Fruit fly (Drosophila melanogaster): ENCODE measurements around the gene Pi3K92E.

The Pi3K92E gene

dm6 chr3R:20594194-20595144 is 40.1 kb downstream of the Pi3K92E start (continued):
- TF ChIP-seq CG7556 (GFP tag; optimal IDR thresholded peaks at IDR 0.05), result peak; percentile 95
- peak; percentile 53; the same call in 1 of the 2 replicates for TF ChIP-seq E2f2 (GFP tag; IDR thresholded peaks at IDR 0.05)
- peak; percentile 88 for TF ChIP-seq Asciz (GFP tag; optimal IDR thresholded peaks at IDR 0.05)
- no peak for TF ChIP-seq tup (GFP tag; optimal IDR thresholded peaks at IDR 0.05)
- peak; percentile 62 for TF ChIP-seq Lhr (GFP tag; optimal IDR thresholded peaks at IDR 0.05)
- TF ChIP-seq dati (GFP tag; IDR thresholded peaks at IDR 0.05), result peak; percentile 64; the same call in 1 of the 2 replicates
- TF ChIP-seq CG18011 (GFP tag; optimal IDR thresholded peaks at IDR 0.05), result peak; percentile 47
- peak; percentile 75; the same call in 1 of the 3 replicates for TF ChIP-seq CG2199 (GFP tag; IDR thresholded peaks at IDR 0.05)
- TF ChIP-seq lola (GFP tag; optimal IDR thresholded peaks at IDR 0.05), result peak in 1 of 3 experiments; percentile 98
- TF ChIP-seq sr (GFP tag; IDR thresholded peaks at IDR 0.05), result no peak
- TF ChIP-seq CG12659 (GFP tag; optimal IDR thresholded peaks at IDR 0.05), result peak; percentile 81
- TF ChIP-seq CG11504 (tag; optimal IDR thresholded peaks at IDR 0.05), result peak; percentile 95
- peak; percentile 52; the same call in 2 of the 3 replicates for TF ChIP-seq CG3726 (GFP tag; IDR thresholded peaks at IDR 0.05)
- no peak for TF ChIP-seq sna (GFP tag; IDR thresholded peaks at IDR 0.05; ENCODE audit: partially characterized antibody)
- peak; percentile 94 for TF ChIP-seq zen (tag; optimal IDR thresholded peaks at IDR 0.05)
- TF ChIP-seq CG10274 (GFP tag; optimal IDR thresholded peaks at IDR 0.05), result peak; percentile 35
- peak; percentile 82 for TF ChIP-seq CG12104 (GFP tag; optimal IDR thresholded peaks at IDR 0.05)
- no peak for TF ChIP-seq CG11398 (GFP tag; optimal IDR thresholded peaks at IDR 0.05)
- peak; percentile 79 to 95 for TF ChIP-seq bsh (GFP tag; optimal IDR thresholded peaks at IDR 0.05)
- TF ChIP-seq CG10543 (GFP tag; optimal IDR thresholded peaks at IDR 0.05), result peak; percentile 72
- TF ChIP-seq salm (tag; optimal IDR thresholded peaks at IDR 0.05), result peak; percentile 91
- TF ChIP-seq sisA (GFP tag; IDR thresholded peaks at IDR 0.05), result peak; percentile 75
- no peak for TF ChIP-seq vnd (GFP tag; IDR thresholded peaks at IDR 0.05; ENCODE audit: partially characterized antibody)
- TF ChIP-seq chinmo (GFP tag; IDR thresholded peaks at IDR 0.05; ENCODE audit: partially characterized antibody), result no peak
- peak; percentile 25 for TF ChIP-seq CG33213 (GFP tag; optimal IDR thresholded peaks at IDR 0.05)
- TF ChIP-seq run (tag; optimal IDR thresholded peaks at IDR 0.05), result peak; percentile 87
- TF ChIP-seq Med (GFP tag), result peak; percentile 63
- peak; percentile 93 for TF ChIP-seq Sox102F (GFP tag; optimal IDR thresholded peaks at IDR 0.05)
- peak; percentile 64 for TF ChIP-seq CG14441 (GFP tag; IDR thresholded peaks at IDR 0.05)
- TF ChIP-seq unc-4 (GFP tag; IDR thresholded peaks at IDR 0.05; ENCODE audit: partially characterized antibody), result no peak
- peak; percentile 52 for TF ChIP-seq sug (tag; optimal IDR thresholded peaks at IDR 0.05)
- peak; percentile 93 for TF ChIP-seq CG13424 (tag; optimal IDR thresholded peaks at IDR 0.05)
- peak; percentile 21 for TF ChIP-seq CG8944 (GFP tag; optimal IDR thresholded peaks at IDR 0.05)
- TF ChIP-seq Ssrp (tag; optimal IDR thresholded peaks at IDR 0.05), result peak; percentile 96
- peak; percentile 81 for TF ChIP-seq twi (tag; optimal IDR thresholded peaks at IDR 0.05)
- TF ChIP-seq CG4617 (GFP tag; optimal IDR thresholded peaks at IDR 0.05; ENCODE audit: borderline replicate concordance), result peak; percentile 43
- peak; percentile 72 for TF ChIP-seq CG5245 (GFP tag; optimal IDR thresholded peaks at IDR 0.05)
- peak; percentile 7; the same call in 1 of the 3 replicates for TF ChIP-seq CG6175 (GFP tag; IDR thresholded peaks at IDR 0.05)
- TF ChIP-seq tna (GFP tag; IDR thresholded peaks at IDR 0.05; ENCODE audit: partially characterized antibody), result no peak
- no peak for TF ChIP-seq ERR (GFP tag; optimal IDR thresholded peaks at IDR 0.05)
- peak; percentile 84 for TF ChIP-seq Hmr (GFP tag; optimal IDR thresholded peaks at IDR 0.05)
- TF ChIP-seq ranshi (GFP tag; IDR thresholded peaks at IDR 0.05), result peak; percentile 73
- no peak for TF ChIP-seq CG9797 (GFP tag; optimal IDR thresholded peaks at IDR 0.05)
- TF ChIP-seq wdn (GFP tag; IDR thresholded peaks at IDR 0.05), result peak; percentile 46; the same call in 1 of the 2 replicates
- TF ChIP-seq sob (GFP tag; IDR thresholded peaks at IDR 0.05), result peak; percentile 33; the same call in 1 of the 2 replicates
- peak; percentile 85 for TF ChIP-seq tin (GFP tag; optimal IDR thresholded peaks at IDR 0.05)

Data from whole organism, embryonic.